Worm (Caenorhabditis elegans) whole organism, L3 larva: ENCODE measurements around the gene R05D3.12.
A peak's percentile ranks its signal among the peaks of the same experiment; 100 is the strongest.

Experiments used
- R02D3.7 ChIP-seq: fragments of 150-350 bp; optimal IDR thresholded peaks from 2 replicates; lab custom pipeline; 2014; ENCODE audit warnings: missing biosample characterization, missing genetic modification characterization
- aly-2 ChIP-seq: fragments of 150-350 bp; optimal IDR thresholded peaks from 2 replicates; lab custom pipeline; 2014; ENCODE audit warnings: missing biosample characterization, missing genetic modification characterization
- ama-1 ChIP-seq: fragments of 150-350 bp; optimal IDR thresholded peaks from 2 replicates; lab custom pipeline; 2018
- ceh-16 ChIP-seq: sonication (generic microtip); optimal IDR thresholded peaks from 2 replicates; lab custom pipeline; 2017; ENCODE audit warnings: missing biosample characterization, missing genetic modification characterization
- ceh-28 ChIP-seq: fragments of 150-350 bp; optimal IDR thresholded peaks from 2 replicates; lab custom pipeline; 2014; ENCODE audit warnings: missing biosample characterization, missing genetic modification reagents, missing genetic modification characterization
- egl-27 ChIP-seq: sonication (generic microtip); optimal IDR thresholded peaks from 4 replicates; lab custom pipeline; 2017; ENCODE audit warnings: missing biosample characterization, missing genetic modification reagents, missing genetic modification characterization
- egl-5 ChIP-seq: fragments of 150-350 bp; optimal IDR thresholded peaks from 2 replicates; lab custom pipeline; 2017; ENCODE audit warnings: missing biosample characterization, missing genetic modification reagents, missing genetic modification characterization, inconsistent platforms
- elt-1 ChIP-seq: fragments of 150-350 bp; optimal IDR thresholded peaks from 2 replicates; lab custom pipeline; 2014; ENCODE audit warnings: missing biosample characterization, missing genetic modification characterization
- elt-2 ChIP-seq: sonication (generic microtip); optimal IDR thresholded peaks from 2 replicates; lab custom pipeline; 2016; ENCODE audit warnings: missing genetic modification reagents, mild to moderate bottlenecking, missing genetic modification characterization, missing compliant biosample characterization
- elt-3 ChIP-seq, 3 experiments: fragments of 150-350 bp in 1 of 3; sonication (generic microtip) in 2 of 3; optimal IDR thresholded peaks; 2 replicates in 2 of 3; 4 replicates in 1 of 3; lab custom pipeline; 2014 to 2017; ENCODE audit warnings: missing biosample characterization in 3 of 3, missing genetic modification characterization in 3 of 3
- eor-1 ChIP-seq, 2 experiments: fragments of 150-350 bp; optimal IDR thresholded peaks; 2 replicates each; lab custom pipeline; 2014 to 2018; ENCODE audit warnings: missing biosample characterization in 2 of 2, missing genetic modification characterization in 2 of 2
- fkh-10 ChIP-seq: sonication (generic microtip); optimal IDR thresholded peaks from 2 replicates; lab custom pipeline; 2017; ENCODE audit warnings: missing biosample characterization, missing genetic modification reagents, missing genetic modification characterization
- fos-1 ChIP-seq: fragments of 150-350 bp; optimal IDR thresholded peaks from 2 replicates; lab custom pipeline; 2014; ENCODE audit warnings: missing biosample characterization, missing genetic modification characterization
- hmg-11 ChIP-seq: sonication (generic microtip); optimal IDR thresholded peaks from 2 replicates; lab custom pipeline; 2016; ENCODE audit warnings: missing genetic modification characterization, missing compliant biosample characterization
- jun-1 ChIP-seq: fragments of 150-350 bp; optimal IDR thresholded peaks from 2 replicates; lab custom pipeline; 2014; ENCODE audit warnings: missing biosample characterization, missing genetic modification reagents, missing genetic modification characterization
- lin-15B ChIP-seq: fragments of 150-350 bp; optimal IDR thresholded peaks from 2 replicates; lab custom pipeline; 2014; ENCODE audit warnings: missing biosample characterization, missing genetic modification characterization
- lin-39 ChIP-seq: fragments of 150-350 bp; optimal IDR thresholded peaks from 2 replicates; lab custom pipeline; 2018; ENCODE audit warnings: missing biosample characterization, missing genetic modification reagents, missing genetic modification characterization
- lsy-12 ChIP-seq: sonication (generic microtip); optimal IDR thresholded peaks from 2 replicates; lab custom pipeline; 2016; ENCODE audit warnings: mild to moderate bottlenecking, missing genetic modification characterization, missing compliant biosample characterization
- mdl-1 ChIP-seq: fragments of 150-350 bp; optimal IDR thresholded peaks from 2 replicates; lab custom pipeline; 2014; ENCODE audit warnings: missing biosample characterization, missing genetic modification characterization
- mml-1 ChIP-seq: fragments of 150-350 bp; sonication (generic microtip); optimal IDR thresholded peaks from 3 replicates; lab custom pipeline; 2014; ENCODE audit warnings: missing biosample characterization, missing genetic modification characterization
- nfya-1 ChIP-seq: sonication (generic microtip); optimal IDR thresholded peaks from 2 replicates; lab custom pipeline; 2017; ENCODE audit warnings: missing genetic modification characterization, mild to moderate bottlenecking, missing compliant biosample characterization, antibody characterized with exemption, moderate library complexity; ENCODE audit not compliant: insufficient read depth
- nhr-11 ChIP-seq: fragments of 150-350 bp; optimal IDR thresholded peaks from 2 replicates; lab custom pipeline; 2014; ENCODE audit warnings: missing biosample characterization, missing genetic modification characterization
- nhr-12 ChIP-seq: fragments of 150-350 bp; optimal IDR thresholded peaks from 2 replicates; lab custom pipeline; 2014; ENCODE audit warnings: missing biosample characterization, missing genetic modification characterization
- nhr-23 ChIP-seq: fragments of 150-350 bp; optimal IDR thresholded peaks from 2 replicates; lab custom pipeline; 2014; ENCODE audit warnings: missing biosample characterization, missing genetic modification reagents, missing genetic modification characterization
- nhr-237 ChIP-seq: fragments of 150-350 bp; optimal IDR thresholded peaks from 2 replicates; lab custom pipeline; 2014; ENCODE audit warnings: missing biosample characterization, missing genetic modification characterization
- nhr-25 ChIP-seq: sonication (generic microtip); optimal IDR thresholded peaks from 2 replicates; lab custom pipeline; 2017; ENCODE audit warnings: missing biosample characterization, missing genetic modification characterization
- nhr-28 ChIP-seq: fragments of 150-350 bp; optimal IDR thresholded peaks from 2 replicates; lab custom pipeline; 2014; ENCODE audit warnings: missing biosample characterization, missing genetic modification characterization
- nhr-43 ChIP-seq: sonication (generic microtip); optimal IDR thresholded peaks from 2 replicates; lab custom pipeline; 2016; ENCODE audit warnings: mild to moderate bottlenecking, missing genetic modification characterization, missing compliant biosample characterization; ENCODE audit not compliant: poor library complexity, severe bottlenecking
- nhr-67 ChIP-seq: fragments of 150-350 bp; optimal IDR thresholded peaks from 2 replicates; lab custom pipeline; 2014; ENCODE audit warnings: missing biosample characterization, missing genetic modification characterization
- nhr-76 ChIP-seq: fragments of 150-350 bp; sonication (generic microtip); optimal IDR thresholded peaks from 5 replicates; lab custom pipeline; 2014; ENCODE audit warnings: missing biosample characterization, missing genetic modification characterization
- nhr-77 ChIP-seq: fragments of 150-350 bp; optimal IDR thresholded peaks from 2 replicates; lab custom pipeline; 2014; ENCODE audit warnings: missing biosample characterization, missing genetic modification characterization
- pha-4 ChIP-seq: fragments of 150-350 bp; optimal IDR thresholded peaks from 2 replicates; lab custom pipeline; 2014; ENCODE audit warnings: missing biosample characterization, missing genetic modification reagents, missing genetic modification characterization
- pqm-1 ChIP-seq: fragments of 150-350 bp; optimal IDR thresholded peaks from 2 replicates; lab custom pipeline; 2017; ENCODE audit warnings: missing biosample characterization, missing genetic modification characterization, inconsistent platforms
- sea-2 ChIP-seq: fragments of 150-350 bp; sonication (generic microtip); optimal IDR thresholded peaks from 4 replicates; lab custom pipeline; 2014; ENCODE audit warnings: missing biosample characterization, missing genetic modification reagents, missing genetic modification characterization
- skn-1 ChIP-seq: fragments of 150-350 bp; optimal IDR thresholded peaks from 2 replicates; lab custom pipeline; 2014; ENCODE audit warnings: missing biosample characterization, missing genetic modification characterization
- snpc-4 ChIP-seq: fragments of 150-350 bp; optimal IDR thresholded peaks from 2 replicates; lab custom pipeline; 2014; ENCODE audit warnings: missing biosample characterization, missing genetic modification characterization
- tbx-2 ChIP-seq: sonication (generic microtip); optimal IDR thresholded peaks from 2 replicates; lab custom pipeline; 2016; ENCODE audit warnings: mild to moderate bottlenecking, missing genetic modification characterization, missing compliant biosample characterization
- unc-39 ChIP-seq: sonication (generic microtip); optimal IDR thresholded peaks from 4 replicates; lab custom pipeline; 2017; ENCODE audit warnings: missing biosample characterization, missing genetic modification characterization
- unc-62 ChIP-seq: fragments of 150-350 bp; sonication (generic microtip); optimal IDR thresholded peaks from 4 replicates; lab custom pipeline; 2014; ENCODE audit warnings: missing biosample characterization, missing genetic modification reagents, missing genetic modification characterization
- zag-1 ChIP-seq: fragments of 150-350 bp; optimal IDR thresholded peaks from 2 replicates; lab custom pipeline; 2014; ENCODE audit warnings: missing biosample characterization, missing genetic modification characterization
- ztf-4 ChIP-seq: fragments of 150-350 bp; optimal IDR thresholded peaks from 2 replicates; lab custom pipeline; 2014; ENCODE audit warnings: missing biosample characterization, missing genetic modification characterization

The R05D3.12 gene

ce11 chrIII:8354644-8355461 is 25.9 kb upstream of the R05D3.12 start, which contains the start of gene unc-116 (continued):
- peak; percentile 87 for TF ChIP-seq pha-4 (tag; lab: Kevin White, UChicago)
- peak; percentile 36 for TF ChIP-seq mdl-1 (tag; lab: Kevin White, UChicago)
- no peak for TF ChIP-seq unc-39 (tag; lab: Kevin White, UChicago)
- TF ChIP-seq, all 47 proteins: peak for 12

- TF ChIP-seq snpc-4 (tag; lab: Kevin White, UChicago) = no peak
- TF ChIP-seq fos-1 (tag; lab: Kevin White, UChicago) = no peak
- no peak for TF ChIP-seq nhr-12 (tag; lab: Kevin White, UChicago)
- TF ChIP-seq mml-1 (tag; lab: Kevin White, UChicago) = no peak
- no peak for TF ChIP-seq skn-1 (tag; lab: Kevin White, UChicago)
- TF ChIP-seq, all 47 proteins: peak for 0
These were observed 25.3 kb upstream of the R05D3.12 start for ce11 chrIII:8355462-8355815.

ce11 chrIII:8356407-8356881 is 24.3 kb upstream of the R05D3.12 start:
- TF ChIP-seq egl-5 (tag; lab: Kevin White, UChicago) = peak; percentile 47
- no peak for TF ChIP-seq ceh-16
- TF ChIP-seq lin-15B (tag; lab: Kevin White, UChicago) = peak; percentile 87
- TF ChIP-seq elt-3 (tag; optimal IDR thresholded peaks at IDR 0.05; lab: Kevin White, UChicago) = no peak
- TF ChIP-seq nhr-25 (tag; lab: Kevin White, UChicago) = peak; percentile 73
- peak; percentile 46 for TF ChIP-seq nhr-23 (tag; lab: Kevin White, UChicago)
- TF ChIP-seq jun-1 = peak; percentile 80
- peak; percentile 95 for TF ChIP-seq hmg-11 (tag; lab: Kevin White, UChicago)
- TF ChIP-seq nhr-28 (tag; lab: Kevin White, UChicago) = no peak
- TF ChIP-seq lin-39 = peak; percentile 67
- peak; percentile 11 for TF ChIP-seq fkh-10 (GFP tag; lab: Kevin White, UChicago)
- peak; percentile 58 for TF ChIP-seq ceh-28
- no peak for TF ChIP-seq sea-2
- TF ChIP-seq eor-1 (tag; optimal IDR thresholded peaks at IDR 0.05; lab: Kevin White, UChicago) = no peak
- peak; percentile 49 for TF ChIP-seq elt-2 (tag; lab: Kevin White, UChicago)
- peak; percentile 49 for TF ChIP-seq lsy-12 (tag; lab: Kevin White, UChicago)
- TF ChIP-seq nfya-1 (tag; lab: Kevin White, UChicago) = peak; percentile 87
- no peak for TF ChIP-seq nhr-77 (tag; lab: Kevin White, UChicago)
- no peak for TF ChIP-seq unc-39 (tag; lab: Kevin White, UChicago)
- TF ChIP-seq nhr-11 (tag; lab: Kevin White, UChicago) = peak; percentile 7
- peak; percentile 32 for TF ChIP-seq R02D3.7 (tag; lab: Kevin White, UChicago)
- peak; percentile 82 for TF ChIP-seq pha-4 (tag; lab: Kevin White, UChicago)
- TF ChIP-seq ama-1 (lab: Kevin White, UChicago) = peak; percentile 59
- TF ChIP-seq aly-2 (tag; lab: Kevin White, UChicago) = no peak
- peak; percentile 50 for TF ChIP-seq pqm-1 (tag; lab: Kevin White, UChicago)
- peak; percentile 15 for TF ChIP-seq elt-1 (tag; lab: Kevin White, UChicago)
- TF ChIP-seq nhr-43 = peak; percentile 51
- TF ChIP-seq snpc-4 (tag; lab: Kevin White, UChicago) = peak; percentile 70

- TF ChIP-seq ceh-16 = no peak
- peak; percentile 53 for TF ChIP-seq lsy-12 (tag; lab: Kevin White, UChicago)
- peak; percentile 47 for TF ChIP-seq ceh-28
- TF ChIP-seq nhr-76 (tag; lab: Kevin White, UChicago) = no peak
- no peak for TF ChIP-seq ztf-4
- no peak for TF ChIP-seq zag-1 (tag; lab: Kevin White, UChicago)
- TF ChIP-seq skn-1 (tag; lab: Kevin White, UChicago) = peak; percentile 85
- TF ChIP-seq mdl-1 (tag; lab: Kevin White, UChicago) = no peak
- TF ChIP-seq nhr-237 (tag; lab: Kevin White, UChicago) = no peak
- TF ChIP-seq nhr-23 (tag; lab: Kevin White, UChicago) = peak; percentile 85
- no peak for TF ChIP-seq aly-2 (tag; lab: Kevin White, UChicago)
- TF ChIP-seq pha-4 (tag; lab: Kevin White, UChicago) = peak; percentile 97
- TF ChIP-seq nhr-43 = peak; percentile 62
- TF ChIP-seq nhr-25 (tag; lab: Kevin White, UChicago) = peak; percentile 60
- TF ChIP-seq hmg-11 (tag; lab: Kevin White, UChicago) = peak; percentile 56
- peak; percentile 99 for TF ChIP-seq R02D3.7 (tag; lab: Kevin White, UChicago)
- TF ChIP-seq egl-27 (tag; lab: Kevin White, UChicago) = peak; percentile 30
- TF ChIP-seq unc-62 (GFP tag; lab: Kevin White, UChicago) = no peak
- peak; percentile 99 for TF ChIP-seq egl-5 (tag; lab: Kevin White, UChicago)
- no peak for TF ChIP-seq tbx-2 (tag; lab: Kevin White, UChicago)
- TF ChIP-seq jun-1 = peak; percentile 16
- TF ChIP-seq fkh-10 (GFP tag; lab: Kevin White, UChicago) = peak; percentile 58
- no peak for TF ChIP-seq nhr-67 (tag; lab: Kevin White, UChicago)
- peak; percentile 39 for TF ChIP-seq snpc-4 (tag; lab: Kevin White, UChicago)
- TF ChIP-seq elt-1 (tag; lab: Kevin White, UChicago) = no peak
- no peak for TF ChIP-seq nhr-77 (tag; lab: Kevin White, UChicago)
- peak; percentile 27 for TF ChIP-seq ama-1 (lab: Kevin White, UChicago)
- no peak for TF ChIP-seq mml-1 (tag; lab: Kevin White, UChicago)
- TF ChIP-seq lin-15B (tag; lab: Kevin White, UChicago) = peak; percentile 98
- peak; percentile 56 for TF ChIP-seq elt-2 (tag; lab: Kevin White, UChicago)
- TF ChIP-seq nhr-11 (tag; lab: Kevin White, UChicago) = peak; percentile 20
- TF ChIP-seq nhr-28 (tag; lab: Kevin White, UChicago) = no peak
These were observed 22.5 kb upstream of the R05D3.12 start, which contains the start of the genes R05D3.8 and rfp-1 for ce11 chrIII:8358213-8358672. Gene R05D3.8 (minus strand): TSS chrIII:8358327. Gene rfp-1 (plus strand): TSS chrIII:8358622.
